Worm (Caenorhabditis elegans) whole organism, L3 larva: ENCODE results near the gene Y116A8C.468.

ENCODE experiments used
- ceh-28 ChIP-seq: fragments of 150-350 bp; optimal IDR thresholded peaks from 2 replicates; lab custom pipeline; 2014; ENCODE audit warnings: missing biosample characterization, missing genetic modification reagents, missing genetic modification characterization
- lsy-12 ChIP-seq: sonication (generic microtip); optimal IDR thresholded peaks from 2 replicates; lab custom pipeline; 2016; ENCODE audit warnings: mild to moderate bottlenecking, missing genetic modification characterization, missing compliant biosample characterization
- nhr-12 ChIP-seq: fragments of 150-350 bp; optimal IDR thresholded peaks from 2 replicates; lab custom pipeline; 2014; ENCODE audit warnings: missing biosample characterization, missing genetic modification characterization
- nhr-237 ChIP-seq: fragments of 150-350 bp; optimal IDR thresholded peaks from 2 replicates; lab custom pipeline; 2014; ENCODE audit warnings: missing biosample characterization, missing genetic modification characterization
- nhr-28 ChIP-seq: fragments of 150-350 bp; optimal IDR thresholded peaks from 2 replicates; lab custom pipeline; 2014; ENCODE audit warnings: missing biosample characterization, missing genetic modification characterization
- pqm-1 ChIP-seq: fragments of 150-350 bp; optimal IDR thresholded peaks from 2 replicates; lab custom pipeline; 2017; ENCODE audit warnings: missing biosample characterization, missing genetic modification characterization, inconsistent platforms
- sea-2 ChIP-seq: fragments of 150-350 bp; sonication (generic microtip); optimal IDR thresholded peaks from 4 replicates; lab custom pipeline; 2014; ENCODE audit warnings: missing biosample characterization, missing genetic modification reagents, missing genetic modification characterization
- skn-1 ChIP-seq: fragments of 150-350 bp; optimal IDR thresholded peaks from 2 replicates; lab custom pipeline; 2014; ENCODE audit warnings: missing biosample characterization, missing genetic modification characterization
- snpc-4 ChIP-seq: fragments of 150-350 bp; optimal IDR thresholded peaks from 2 replicates; lab custom pipeline; 2014; ENCODE audit warnings: missing biosample characterization, missing genetic modification characterization
- unc-62 ChIP-seq: fragments of 150-350 bp; sonication (generic microtip); optimal IDR thresholded peaks from 4 replicates; lab custom pipeline; 2014; ENCODE audit warnings: missing biosample characterization, missing genetic modification reagents, missing genetic modification characterization
- ztf-11 ChIP-seq: fragments of 150-350 bp; optimal IDR thresholded peaks from 2 replicates; lab custom pipeline; 2014; ENCODE audit warnings: missing biosample characterization, missing genetic modification characterization

- TF ChIP-seq nhr-237 (tag; lab: Kevin White, UChicago) (no peak), pqm-1 (tag; lab: Kevin White, UChicago) (no peak), snpc-4 (tag; lab: Kevin White, UChicago) (peak; percentile 77), ztf-11 (tag; lab: Kevin White, UChicago) (no peak), lsy-12 (no peak), nhr-12 (tag; lab: Kevin White, UChicago) (no peak), skn-1 (no peak), unc-62 (no peak), ceh-28 (tag; lab: Kevin White, UChicago) (peak; percentile 80), sea-2 (GFP tag; lab: Kevin White, UChicago) (no peak), nhr-28 (tag; lab: Kevin White, UChicago) (no peak)
Observed at ce11 chrIV:16946746-16947145, 28.6 kb downstream of the Y116A8C.468 start, which contains the start of the genes Y116A8C.9 and arf-6.
